Worm (Caenorhabditis elegans) whole organism, L2 larva: ENCODE results near the gene skpo-3.
A peak's percentile ranks its signal among the peaks of the same experiment; 100 is the strongest.

Experiments used
- C34F6.9 ChIP-seq: fragments of 150-350 bp; optimal IDR thresholded peaks from 2 replicates; lab custom pipeline; 2014; ENCODE audit warnings: missing biosample characterization, missing genetic modification characterization
- F13H6.1 ChIP-seq: sonication (generic microtip); optimal IDR thresholded peaks from 2 replicates; lab custom pipeline; 2016; ENCODE audit warnings: missing genetic modification characterization, missing compliant biosample characterization
- R02D3.7 ChIP-seq: fragments of 150-350 bp; optimal IDR thresholded peaks from 2 replicates; lab custom pipeline; 2014; ENCODE audit warnings: missing biosample characterization, missing genetic modification characterization
- Y55F3AM.14 ChIP-seq: fragments of 200-800 bp; sonication (Bioruptor generic); optimal IDR thresholded peaks from 2 replicates; lab custom pipeline; 2018; ENCODE audit warnings: mild to moderate bottlenecking, missing genetic modification characterization, missing compliant biosample characterization
- ZK546.5 ChIP-seq: sonication (generic microtip); optimal IDR thresholded peaks from 2 replicates; lab custom pipeline; 2017; ENCODE audit warnings: missing biosample characterization, missing genetic modification characterization
- alr-1 ChIP-seq: fragments of 150-350 bp; optimal IDR thresholded peaks from 2 replicates; lab custom pipeline; 2014; ENCODE audit warnings: missing biosample characterization, missing genetic modification characterization
- aly-2 ChIP-seq: fragments of 150-350 bp; optimal IDR thresholded peaks from 2 replicates; lab custom pipeline; 2014; ENCODE audit warnings: missing biosample characterization, missing genetic modification characterization
- ama-1 ChIP-seq: fragments of 150-350 bp; optimal IDR thresholded peaks from 2 replicates; lab custom pipeline; 2018; ENCODE audit warnings: inconsistent platforms
- blmp-1 ChIP-seq: sonication (generic microtip); optimal IDR thresholded peaks from 2 replicates; lab custom pipeline; 2017; ENCODE audit warnings: missing genetic modification characterization, mild to moderate bottlenecking, missing compliant biosample characterization, antibody characterized with exemption, moderate library complexity; ENCODE audit not compliant: insufficient read depth
- ceh-16 ChIP-seq: fragments of 150-350 bp; optimal IDR thresholded peaks from 2 replicates; lab custom pipeline; 2014; ENCODE audit warnings: missing biosample characterization, missing genetic modification characterization
- ceh-82 ChIP-seq: fragments of 150-350 bp; optimal IDR thresholded peaks from 2 replicates; lab custom pipeline; 2014; ENCODE audit warnings: missing biosample characterization, missing genetic modification characterization
- crh-2 ChIP-seq: sonication (generic microtip); optimal IDR thresholded peaks from 2 replicates; lab custom pipeline; 2017; ENCODE audit warnings: missing biosample characterization, missing genetic modification characterization
- dmd-4 ChIP-seq: sonication (generic microtip); optimal IDR thresholded peaks from 2 replicates; lab custom pipeline; 2017; ENCODE audit warnings: missing biosample characterization, missing genetic modification characterization
- egl-27 ChIP-seq: sonication (generic microtip); optimal IDR thresholded peaks from 3 replicates; lab custom pipeline; 2017; ENCODE audit warnings: missing biosample characterization, missing genetic modification reagents, missing genetic modification characterization
- elt-1 ChIP-seq: fragments of 150-350 bp; optimal IDR thresholded peaks from 2 replicates; lab custom pipeline; 2014; ENCODE audit warnings: missing biosample characterization, missing genetic modification characterization
- elt-3 ChIP-seq: sonication (generic microtip); optimal IDR thresholded peaks from 2 replicates; lab custom pipeline; 2017; ENCODE audit warnings: missing biosample characterization, missing genetic modification characterization
- fos-1 ChIP-seq: fragments of 150-350 bp; optimal IDR thresholded peaks from 2 replicates; lab custom pipeline; 2014; ENCODE audit warnings: missing biosample characterization, missing genetic modification characterization
- gmeb-1 ChIP-seq: fragments of 150-350 bp; optimal IDR thresholded peaks from 2 replicates; lab custom pipeline; 2014; ENCODE audit warnings: missing biosample characterization, missing genetic modification characterization
- lin-11 ChIP-seq: fragments of 150-350 bp; sonication (generic microtip); optimal IDR thresholded peaks from 2 replicates; lab custom pipeline; 2014; ENCODE audit warnings: missing biosample characterization, missing genetic modification characterization, inconsistent platforms, mixed read lengths
- lin-13 ChIP-seq: fragments of 150-350 bp; optimal IDR thresholded peaks from 2 replicates; lab custom pipeline; 2014; ENCODE audit warnings: missing biosample characterization, missing genetic modification reagents, missing genetic modification characterization
- lin-39 ChIP-seq: fragments of 150-350 bp; optimal IDR thresholded peaks from 2 replicates; lab custom pipeline; 2014; ENCODE audit warnings: missing biosample characterization, missing genetic modification reagents, missing genetic modification characterization
- lsy-2 ChIP-seq, 2 experiments: fragments of 150-350 bp in 1 of 2; sonication (generic microtip) in 1 of 2; optimal IDR thresholded peaks; 2 replicates each; lab custom pipeline; 2014 to 2017; ENCODE audit warnings: missing biosample characterization in 2 of 2, missing genetic modification characterization in 2 of 2
- mab-5 ChIP-seq: fragments of 150-350 bp; optimal IDR thresholded peaks from 2 replicates; lab custom pipeline; 2014; ENCODE audit warnings: missing biosample characterization, missing genetic modification characterization
- mbf-1 ChIP-seq: sonication (generic microtip); optimal IDR thresholded peaks from 2 replicates; lab custom pipeline; 2017; ENCODE audit warnings: missing biosample characterization, missing genetic modification characterization
- mdl-1 ChIP-seq, 2 experiments: fragments of 150-350 bp in 1 of 2; sonication (generic microtip) in 1 of 2; optimal IDR thresholded peaks; 2 replicates each; lab custom pipeline; 2017; ENCODE audit warnings: missing biosample characterization in 2 of 2, missing genetic modification characterization in 2 of 2
- nhr-10 ChIP-seq: sonication (generic microtip); optimal IDR thresholded peaks from 2 replicates; lab custom pipeline; 2017; ENCODE audit warnings: missing biosample characterization, missing genetic modification characterization
- nhr-11 ChIP-seq: fragments of 150-350 bp; optimal IDR thresholded peaks from 2 replicates; lab custom pipeline; 2014; ENCODE audit warnings: missing biosample characterization, missing genetic modification characterization
- nhr-12 ChIP-seq: fragments of 150-350 bp; optimal IDR thresholded peaks from 2 replicates; lab custom pipeline; 2014; ENCODE audit warnings: missing biosample characterization, missing genetic modification characterization
- nhr-129 ChIP-seq: fragments of 150-350 bp; optimal IDR thresholded peaks from 2 replicates; lab custom pipeline; 2014; ENCODE audit warnings: missing biosample characterization, missing genetic modification characterization
- nhr-21 ChIP-seq: fragments of 150-350 bp; optimal IDR thresholded peaks from 2 replicates; lab custom pipeline; 2014; ENCODE audit warnings: missing biosample characterization, missing genetic modification characterization
- nhr-23 ChIP-seq: fragments of 150-350 bp; optimal IDR thresholded peaks from 2 replicates; lab custom pipeline; 2014; ENCODE audit warnings: missing biosample characterization, missing genetic modification reagents, missing genetic modification characterization
- nhr-237 ChIP-seq: fragments of 150-350 bp; optimal IDR thresholded peaks from 2 replicates; lab custom pipeline; 2014; ENCODE audit warnings: missing biosample characterization, missing genetic modification characterization
- nhr-25 ChIP-seq: fragments of 150-350 bp; sonication (generic microtip); optimal IDR thresholded peaks from 3 replicates; lab custom pipeline; 2014; ENCODE audit warnings: missing biosample characterization, missing genetic modification characterization
- nhr-6 ChIP-seq: fragments of 150-350 bp; optimal IDR thresholded peaks from 2 replicates; lab custom pipeline; 2014; ENCODE audit warnings: missing biosample characterization, missing genetic modification characterization
- nhr-77 ChIP-seq: fragments of 150-350 bp; optimal IDR thresholded peaks from 2 replicates; lab custom pipeline; 2014; ENCODE audit warnings: missing biosample characterization, missing genetic modification characterization
- peb-1 ChIP-seq: fragments of 150-350 bp; optimal IDR thresholded peaks from 2 replicates; lab custom pipeline; 2014; ENCODE audit warnings: missing biosample characterization, missing genetic modification characterization
- sem-4 ChIP-seq: fragments of 150-350 bp; optimal IDR thresholded peaks from 2 replicates; lab custom pipeline; 2014; ENCODE audit warnings: missing biosample characterization, missing genetic modification reagents, missing genetic modification characterization
- skn-1 ChIP-seq: sonication (generic microtip); optimal IDR thresholded peaks from 2 replicates; lab custom pipeline; 2017; ENCODE audit warnings: missing biosample characterization, missing genetic modification characterization
- sma-3 ChIP-seq: sonication (generic microtip); optimal IDR thresholded peaks from 2 replicates; lab custom pipeline; 2016; ENCODE audit warnings: missing genetic modification reagents, missing genetic modification characterization, missing compliant biosample characterization
- sma-9 ChIP-seq, 2 experiments: fragments of 150-350 bp in 1 of 2; sonication (generic microtip) in 1 of 2; optimal IDR thresholded peaks; 2 replicates each; lab custom pipeline; 2014 to 2016; ENCODE audit warnings: missing genetic modification characterization in 2 of 2, mild to moderate bottlenecking in 1 of 2, missing biosample characterization in 1 of 2, missing compliant biosample characterization in 1 of 2, missing genetic modification reagents in 1 of 2, moderate library complexity in 1 of 2
- snpc-4 ChIP-seq: fragments of 150-350 bp; optimal IDR thresholded peaks from 2 replicates; lab custom pipeline; 2014; ENCODE audit warnings: missing biosample characterization, missing genetic modification characterization
- unc-39 ChIP-seq: fragments of 150-350 bp; optimal IDR thresholded peaks from 2 replicates; lab custom pipeline; 2014; ENCODE audit warnings: missing biosample characterization, missing genetic modification characterization
- unc-55 ChIP-seq: fragments of 150-350 bp; sonication (generic microtip); optimal IDR thresholded peaks from 3 replicates; lab custom pipeline; 2014; ENCODE audit warnings: missing biosample characterization, missing genetic modification reagents, missing genetic modification characterization
- unc-62 ChIP-seq: fragments of 150-350 bp; optimal IDR thresholded peaks from 2 replicates; lab custom pipeline; 2014; ENCODE audit warnings: missing biosample characterization, missing genetic modification reagents, missing genetic modification characterization
- zag-1 ChIP-seq: fragments of 150-350 bp; optimal IDR thresholded peaks from 2 replicates; lab custom pipeline; 2014; ENCODE audit warnings: missing biosample characterization, missing genetic modification characterization
- ztf-1 ChIP-seq: fragments of 200-800 bp; sonication (Bioruptor generic); conservative IDR thresholded peaks from 2 replicates; pipeline ENCODE4 v1.3.6; 2022; ENCODE audit warnings: missing genetic modification characterization, missing compliant biosample characterization
- ztf-11 ChIP-seq: sonication (generic microtip); optimal IDR thresholded peaks from 2 replicates; lab custom pipeline; 2017; ENCODE audit warnings: missing biosample characterization, missing genetic modification characterization
- ztf-4 ChIP-seq: fragments of 150-350 bp; optimal IDR thresholded peaks from 2 replicates; lab custom pipeline; 2014; ENCODE audit warnings: missing biosample characterization, missing genetic modification characterization

skpo-3 gene

ce11 chrII:7253073-7253472 lies 7.4 kb downstream of the skpo-3 start, which contains the start of gene lsm-4:
Gene lsm-4, minus strand, starts transcription at chrII:7253163.
- TF ChIP-seq lsy-2 (tag; optimal IDR thresholded peaks at IDR 0.05; lab: Kevin White, UChicago) (peak in 1 of 2 experiments; percentile 3), sem-4 (tag; lab: Kevin White, UChicago) (no peak), ama-1 (lab: Kevin White, UChicago) (peak; percentile 7)
- TF ChIP-seq, all 48 proteins: peak for 2

ce11 chrII:7255614-7256162 lies 10.0 kb downstream of the skpo-3 start, which contains the start of gene F32A5.8:
Gene F32A5.8, plus strand, starts transcription at chrII:7256112.
- TF ChIP-seq alr-1 (tag; lab: Kevin White, UChicago), result no peak
- TF ChIP-seq nhr-129, result no peak
- no peak for TF ChIP-seq ztf-1 (GFP tag; lab: Robert Waterston, UW)
- TF ChIP-seq sma-3, result peak; percentile 9
- peak; percentile 21 for TF ChIP-seq sma-9 (GFP tag; optimal IDR thresholded peaks at IDR 0.05; lab: Kevin White, UChicago)
- TF ChIP-seq sma-9 (tag; optimal IDR thresholded peaks at IDR 0.05; lab: Kevin White, UChicago), result no peak
- no peak for TF ChIP-seq egl-27 (tag; lab: Kevin White, UChicago)
- TF ChIP-seq lin-13 (GFP tag; lab: Kevin White, UChicago), result no peak
- no peak for TF ChIP-seq unc-55 (GFP tag; lab: Kevin White, UChicago)
- no peak for TF ChIP-seq unc-39 (tag; lab: Kevin White, UChicago)
- no peak for TF ChIP-seq blmp-1 (tag; lab: Kevin White, UChicago)
- peak; percentile 7 for TF ChIP-seq crh-2 (tag; lab: Kevin White, UChicago)
- no peak for TF ChIP-seq lin-11 (tag; lab: Kevin White, UChicago)
- peak; percentile 32 for TF ChIP-seq nhr-25 (tag; lab: Kevin White, UChicago)
- TF ChIP-seq elt-3, result no peak
- no peak for TF ChIP-seq peb-1 (tag; lab: Kevin White, UChicago)
- TF ChIP-seq fos-1 (tag; lab: Kevin White, UChicago), result peak; percentile 94
- TF ChIP-seq snpc-4 (tag; lab: Kevin White, UChicago), result no peak
- no peak for TF ChIP-seq F13H6.1
- no peak for TF ChIP-seq unc-62 (GFP tag; lab: Kevin White, UChicago)
- no peak for TF ChIP-seq nhr-11
- TF ChIP-seq mdl-1 (tag; optimal IDR thresholded peaks at IDR 0.05; lab: Kevin White, UChicago), result no peak
- no peak for TF ChIP-seq C34F6.9
- no peak for TF ChIP-seq aly-2
- TF ChIP-seq ztf-4, result no peak
- no peak for TF ChIP-seq nhr-77 (tag; lab: Kevin White, UChicago)
- TF ChIP-seq ZK546.5 (tag; lab: Kevin White, UChicago), result no peak
- no peak for TF ChIP-seq nhr-23
- TF ChIP-seq ztf-11 (tag; lab: Kevin White, UChicago), result no peak
- no peak for TF ChIP-seq mbf-1 (tag; lab: Kevin White, UChicago)
- TF ChIP-seq nhr-237 (tag; lab: Kevin White, UChicago), result no peak
- TF ChIP-seq sem-4 (tag; lab: Kevin White, UChicago), result no peak
- TF ChIP-seq elt-1 (tag; lab: Kevin White, UChicago), result no peak
- no peak for TF ChIP-seq lin-39 (tag; lab: Kevin White, UChicago)
- peak in 1 of 2 experiments; percentile 8 for TF ChIP-seq lsy-2 (tag; optimal IDR thresholded peaks at IDR 0.05; lab: Kevin White, UChicago)
- no peak for TF ChIP-seq R02D3.7 (tag; lab: Kevin White, UChicago)
- no peak for TF ChIP-seq skn-1
- no peak for TF ChIP-seq dmd-4 (tag; lab: Kevin White, UChicago)
- no peak for TF ChIP-seq nhr-10 (tag; lab: Kevin White, UChicago)
- no peak for TF ChIP-seq ama-1 (lab: Kevin White, UChicago)
- no peak for TF ChIP-seq nhr-21 (tag; lab: Kevin White, UChicago)
- no peak for TF ChIP-seq nhr-6 (tag; lab: Kevin White, UChicago)
- peak; percentile 17 for TF ChIP-seq gmeb-1 (tag; lab: Kevin White, UChicago)
- TF ChIP-seq zag-1, result no peak
- no peak for TF ChIP-seq Y55F3AM.14
- no peak for TF ChIP-seq nhr-12 (tag; lab: Kevin White, UChicago)
- TF ChIP-seq ceh-82 (tag; lab: Kevin White, UChicago), result no peak
- TF ChIP-seq mab-5, result no peak
- no peak for TF ChIP-seq ceh-16 (tag; lab: Kevin White, UChicago)
